Worm (Caenorhabditis elegans): Measurements from ENCODE around the gene smi-1.
A peak's percentile ranks its signal among the peaks of the same experiment; 100 is the strongest.

The smi-1 gene

ce11 chrIII:1878065-1878464 is at the start of gene smi-1:
TSS of gene smi-1 (plus strand) at chrIII:1878365.
- TF ChIP-seq F33H1.4 (GFP tag; IDR thresholded peaks at IDR 0.05) (no peak), zfh-2 (GFP tag; conservative IDR thresholded peaks at IDR 0.05) (0 out of 2 replicates have a peak, but pooled peaks have one; percentile 18)

ce11 chrIII:1831104-1831503 is 47.1 kb upstream of the smi-1 start:
- TF ChIP-seq bed-2 (GFP tag; IDR thresholded peaks at IDR 0.05) (no peak), ceh-58 (GFP tag; IDR thresholded peaks at IDR 0.05) (no peak), madf-6 (GFP tag; IDR thresholded peaks at IDR 0.05) (peak; percentile 37; the same call in 1 of the 2 replicates), F33H1.4 (GFP tag; IDR thresholded peaks at IDR 0.05) (0 out of 2 replicates have a peak, but pooled peaks have one; percentile 22), K12H6.12 (tag; optimal IDR thresholded peaks at IDR 0.05) (no peak), dpl-1 (GFP tag; optimal IDR thresholded peaks at IDR 0.05) (peak; percentile 10), lsl-1 (GFP tag; optimal IDR thresholded peaks at IDR 0.05) (peak; percentile 62), ceh-91 (GFP tag; IDR thresholded peaks at IDR 0.05) (0 out of 2 replicates have a peak, but pooled peaks have one; percentile 25), lin-26 (GFP tag; IDR thresholded peaks at IDR 0.05) (no peak), efl-1 (GFP tag; optimal IDR thresholded peaks at IDR 0.05) (peak; percentile 31), akir-1 (GFP tag; optimal IDR thresholded peaks at IDR 0.05) (no peak), somi-1 (GFP tag; optimal IDR thresholded peaks at IDR 0.05) (no peak), lin-54 (GFP tag; optimal IDR thresholded peaks at IDR 0.05) (peak; percentile 66), F10E7.11 (tag; optimal IDR thresholded peaks at IDR 0.05) (no peak)

ce11 chrIII:1832453-1832852 is 45.7 kb upstream of the smi-1 start:
- no peak for TF ChIP-seq xnd-1 (tag; optimal IDR thresholded peaks at IDR 0.05)
- TF ChIP-seq ccch-3 (GFP tag; optimal IDR thresholded peaks at IDR 0.05) = no peak
- TF ChIP-seq ceh-91 (GFP tag; IDR thresholded peaks at IDR 0.05) = no peak
- no peak for TF ChIP-seq F52B5.7 (tag; optimal IDR thresholded peaks at IDR 0.05)

ce11 chrIII:1833984-1834563 is 44.1 kb upstream of the smi-1 start, which contains the start of gene rexd-1:
TSS of gene rexd-1 (plus strand) at chrIII:1834513.
- TF ChIP-seq ztf-28 (GFP tag; IDR thresholded peaks at IDR 0.05) (no peak), snpc-1.1 (tag; optimal IDR thresholded peaks at IDR 0.05; ENCODE audit: insufficient read depth) (no peak), ztf-3 (GFP tag; optimal IDR thresholded peaks at IDR 0.05) (no peak), T26A5.8 (tag; optimal IDR thresholded peaks at IDR 0.05) (no peak), hlh-26 (GFP tag; conservative IDR thresholded peaks at IDR 0.05) (no peak), ztf-25 (GFP tag; IDR thresholded peaks at IDR 0.05) (no peak), madf-10 (tag; optimal IDR thresholded peaks at IDR 0.05) (no peak), fkh-3 (tag; optimal IDR thresholded peaks at IDR 0.05) (no peak), athp-1 (tag; optimal IDR thresholded peaks at IDR 0.05) (no peak), lin-26 (GFP tag; IDR thresholded peaks at IDR 0.05) (no peak), ama-1 (optimal IDR thresholded peaks at IDR 0.05) (no peak), ama-1 (GFP tag; optimal IDR thresholded peaks at IDR 0.05) (no peak), Y53G8AR.9 (GFP tag; conservative IDR thresholded peaks at IDR 0.05) (no peak), mel-28 (tag; optimal IDR thresholded peaks at IDR 0.05; ENCODE audit: borderline replicate concordance) (no peak), lin-35 (GFP tag; optimal IDR thresholded peaks at IDR 0.05) (no peak), rpc-1 (optimal IDR thresholded peaks at IDR 0.05) (no peak), rpc-1 (tag; optimal IDR thresholded peaks at IDR 0.05) (no peak), F22D6.2 (tag; optimal IDR thresholded peaks at IDR 0.05) (no peak), ceh-79 (tag; optimal IDR thresholded peaks at IDR 0.05) (no peak), zfh-2 (GFP tag; conservative IDR thresholded peaks at IDR 0.05) (no peak)
